Worm (Caenorhabditis elegans) whole organism, mixed stage, embryonic: ENCODE results near the gene R07E3.7.
A peak's percentile ranks its signal among the peaks of the same experiment; 100 is the strongest.

Experiments used
- M03D4.4 ChIP-seq: sonication (generic microtip); optimal IDR thresholded peaks from 2 replicates; lab custom pipeline; 2017; ENCODE audit warnings: mild to moderate bottlenecking, missing genetic modification characterization, missing compliant biosample characterization
- bed-3 ChIP-seq: fragments of 200-800 bp; sonication (Bioruptor generic); optimal IDR thresholded peaks from 3 replicates; lab custom pipeline; 2018; ENCODE audit warnings: mild to moderate bottlenecking, missing genetic modification characterization, moderate library complexity, missing compliant biosample characterization
- blmp-1 ChIP-seq: fragments of 150-350 bp; optimal IDR thresholded peaks from 2 replicates; lab custom pipeline; 2014; ENCODE audit warnings: missing biosample characterization, missing genetic modification characterization
- ceh-43 ChIP-seq: fragments of 200-800 bp; sonication (Bioruptor generic); optimal IDR thresholded peaks from 2 replicates; lab custom pipeline; 2018; ENCODE audit warnings: mild to moderate bottlenecking, missing genetic modification characterization, moderate library complexity, missing compliant biosample characterization
- ceh-83 ChIP-seq: fragments of 200-800 bp; sonication (Bioruptor generic); optimal IDR thresholded peaks from 2 replicates; lab custom pipeline; 2018; ENCODE audit warnings: mild to moderate bottlenecking, missing genetic modification characterization, missing compliant biosample characterization
- ces-1 ChIP-seq: fragments of 150-350 bp; optimal IDR thresholded peaks from 2 replicates; lab custom pipeline; 2014; ENCODE audit warnings: missing biosample characterization, missing genetic modification reagents, missing genetic modification characterization
- drap-1 ChIP-seq: fragments of 200-800 bp; sonication (Bioruptor generic); optimal IDR thresholded peaks from 3 replicates; lab custom pipeline; 2018; ENCODE audit warnings: mild to moderate bottlenecking, missing genetic modification characterization, missing compliant biosample characterization
- elt-1 ChIP-seq: sonication (generic microtip); optimal IDR thresholded peaks from 2 replicates; lab custom pipeline; 2017; ENCODE audit warnings: missing genetic modification characterization, mild to moderate bottlenecking, missing compliant biosample characterization, antibody characterized with exemption, moderate library complexity, borderline replicate concordance; ENCODE audit not compliant: insufficient read depth
- elt-3 ChIP-seq: fragments of 150-350 bp; optimal IDR thresholded peaks from 2 replicates; lab custom pipeline; 2014; ENCODE audit warnings: missing biosample characterization, missing genetic modification characterization
- flh-1 ChIP-seq: fragments of 200-800 bp; sonication (Bioruptor generic); optimal IDR thresholded peaks from 2 replicates; lab custom pipeline; 2018; ENCODE audit warnings: mild to moderate bottlenecking, missing genetic modification characterization, moderate library complexity, missing compliant biosample characterization
- ham-2 ChIP-seq: fragments of 200-800 bp; sonication (Bioruptor generic); optimal IDR thresholded peaks from 2 replicates; lab custom pipeline; 2018; ENCODE audit warnings: mild to moderate bottlenecking, missing genetic modification characterization, missing compliant biosample characterization
- hlh-1 ChIP-seq: fragments of 150-350 bp; optimal IDR thresholded peaks from 2 replicates; lab custom pipeline; 2014; ENCODE audit warnings: missing biosample characterization, missing genetic modification reagents, missing genetic modification characterization
- lin-32 ChIP-seq: fragments of 200-800 bp; sonication (Bioruptor generic); optimal IDR thresholded peaks from 2 replicates; lab custom pipeline; 2018; ENCODE audit warnings: mild to moderate bottlenecking, missing genetic modification characterization, missing compliant biosample characterization
- lsy-2 ChIP-seq: fragments of 150-350 bp; optimal IDR thresholded peaks from 2 replicates; lab custom pipeline; 2014; ENCODE audit warnings: missing biosample characterization, missing genetic modification characterization
- mab-5 ChIP-seq: fragments of 150-350 bp; optimal IDR thresholded peaks from 2 replicates; lab custom pipeline; 2014; ENCODE audit warnings: missing biosample characterization, missing genetic modification characterization
- mep-1 ChIP-seq: fragments of 150-350 bp; optimal IDR thresholded peaks from 2 replicates; lab custom pipeline; 2017; ENCODE audit warnings: missing biosample characterization, missing genetic modification reagents, missing genetic modification characterization, inconsistent platforms
- mls-2 ChIP-seq: sonication (generic microtip); optimal IDR thresholded peaks from 2 replicates; lab custom pipeline; 2016; ENCODE audit warnings: mild to moderate bottlenecking, missing genetic modification characterization, moderate library complexity, missing compliant biosample characterization
- nhr-12 ChIP-seq: fragments of 150-350 bp; optimal IDR thresholded peaks from 2 replicates; lab custom pipeline; 2014; ENCODE audit warnings: missing biosample characterization, missing genetic modification characterization
- nhr-2 ChIP-seq: fragments of 150-350 bp; optimal IDR thresholded peaks from 2 replicates; lab custom pipeline; 2014; ENCODE audit warnings: missing biosample characterization, missing genetic modification characterization
- nhr-237 ChIP-seq: fragments of 150-350 bp; optimal IDR thresholded peaks from 2 replicates; lab custom pipeline; 2014; ENCODE audit warnings: missing biosample characterization, missing genetic modification characterization
- nhr-28 ChIP-seq: fragments of 150-350 bp; optimal IDR thresholded peaks from 2 replicates; lab custom pipeline; 2014; ENCODE audit warnings: missing biosample characterization, missing genetic modification characterization
- nhr-76 ChIP-seq: sonication (generic microtip); optimal IDR thresholded peaks from 2 replicates; lab custom pipeline; 2017; ENCODE audit warnings: missing biosample characterization, missing genetic modification characterization
- pha-4 ChIP-seq: fragments of 150-350 bp; optimal IDR thresholded peaks from 2 replicates; lab custom pipeline; 2018; ENCODE audit warnings: missing biosample characterization, missing genetic modification reagents, missing genetic modification characterization
- sem-2 ChIP-seq: fragments of 200-800 bp; sonication (Bioruptor generic); optimal IDR thresholded peaks from 2 replicates; lab custom pipeline; 2018; ENCODE audit warnings: mild to moderate bottlenecking, missing genetic modification characterization, missing compliant biosample characterization
- snpc-4 ChIP-seq: fragments of 150-350 bp; optimal IDR thresholded peaks from 2 replicates; lab custom pipeline; 2014; ENCODE audit warnings: missing biosample characterization, missing genetic modification characterization
- tbx-8 ChIP-seq: fragments of 200-800 bp; sonication (Bioruptor generic); optimal IDR thresholded peaks from 2 replicates; lab custom pipeline; 2018; ENCODE audit warnings: mild to moderate bottlenecking, missing genetic modification characterization, moderate library complexity, missing compliant biosample characterization
- unc-120 ChIP-seq: sonication (generic microtip); optimal IDR thresholded peaks from 2 replicates; lab custom pipeline; 2017; ENCODE audit warnings: missing genetic modification characterization, missing compliant biosample characterization; ENCODE audit not compliant: poor library complexity, severe bottlenecking
- unc-39 ChIP-seq: fragments of 150-350 bp; optimal IDR thresholded peaks from 2 replicates; lab custom pipeline; 2014; ENCODE audit warnings: missing biosample characterization, missing genetic modification characterization
- unc-62 ChIP-seq: fragments of 150-350 bp; optimal IDR thresholded peaks from 2 replicates; lab custom pipeline; 2014; ENCODE audit warnings: missing biosample characterization, missing genetic modification reagents, missing genetic modification characterization
- zip-8 ChIP-seq: fragments of 150-350 bp; optimal IDR thresholded peaks from 2 replicates; lab custom pipeline; 2014; ENCODE audit warnings: missing biosample characterization, missing genetic modification characterization
- ztf-11 ChIP-seq: fragments of 150-350 bp; optimal IDR thresholded peaks from 2 replicates; lab custom pipeline; 2014; ENCODE audit warnings: missing biosample characterization, missing genetic modification characterization

The R07E3.7 gene

DNA sequence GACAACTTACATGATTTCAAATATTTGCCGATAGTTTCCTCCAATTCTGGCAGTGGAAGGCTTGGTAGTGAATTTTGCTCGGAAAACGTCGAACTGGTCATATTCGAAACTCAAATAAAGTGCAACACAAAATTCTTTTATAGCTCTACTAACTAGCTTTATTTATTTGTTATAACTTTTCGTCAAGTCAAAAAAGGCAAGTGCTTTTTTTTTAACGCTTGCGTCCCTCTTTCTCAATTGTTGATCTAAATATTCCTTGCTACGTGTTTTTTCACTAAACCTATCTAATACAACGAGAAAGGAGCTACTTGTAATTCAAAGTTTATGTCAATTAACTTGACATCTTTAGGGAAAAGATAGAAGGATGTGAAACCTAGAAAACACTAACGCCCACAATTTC lies 45.2 kb downstream of the R07E3.7 start, which contains the start of gene F41E7.6:
F41E7.6 (minus strand) TSS at position 101 of the 400 bp plus-strand sequence.
- TF ChIP-seq nhr-2 (no peak), ztf-11 (tag; lab: Kevin White, UChicago) (no peak), ceh-43 (GFP tag; lab: Kevin White, UChicago) (no peak), mab-5 (no peak), unc-120 (tag; lab: Kevin White, UChicago) (no peak), drap-1 (no peak), nhr-76 (no peak), ceh-83 (GFP tag; lab: Kevin White, UChicago) (no peak), lin-32 (no peak), nhr-28 (no peak), tbx-8 (GFP tag; lab: Kevin White, UChicago) (no peak), nhr-12 (tag; lab: Kevin White, UChicago) (no peak), nhr-237 (tag; lab: Kevin White, UChicago) (no peak), sem-2 (GFP tag; lab: Kevin White, UChicago) (no peak), mls-2 (tag; lab: Kevin White, UChicago) (no peak), lsy-2 (tag; lab: Kevin White, UChicago) (no peak), unc-39 (tag; lab: Kevin White, UChicago) (no peak), blmp-1 (tag; lab: Kevin White, UChicago) (no peak)
- TF ChIP-seq, all 35 proteins: peak for 0

- TF ChIP-seq unc-39 (tag; lab: Kevin White, UChicago) (no peak), ham-2 (GFP tag; lab: Kevin White, UChicago) (no peak), unc-62 (no peak), mep-1 (tag; lab: Kevin White, UChicago) (no peak), M03D4.4 (tag; lab: Kevin White, UChicago) (no peak), nhr-12 (tag; lab: Kevin White, UChicago) (no peak), ztf-11 (tag; lab: Kevin White, UChicago) (no peak), nhr-28 (no peak), pha-4 (no peak), zip-8 (tag; lab: Kevin White, UChicago) (no peak)
These were observed 48.1 kb downstream of the R07E3.7 start, which contains the start of gene F41E7.7 for ce11 chrX:10307495-10307894. TSS of gene F41E7.7 (plus strand) at chrX:10307795.

DNA sequence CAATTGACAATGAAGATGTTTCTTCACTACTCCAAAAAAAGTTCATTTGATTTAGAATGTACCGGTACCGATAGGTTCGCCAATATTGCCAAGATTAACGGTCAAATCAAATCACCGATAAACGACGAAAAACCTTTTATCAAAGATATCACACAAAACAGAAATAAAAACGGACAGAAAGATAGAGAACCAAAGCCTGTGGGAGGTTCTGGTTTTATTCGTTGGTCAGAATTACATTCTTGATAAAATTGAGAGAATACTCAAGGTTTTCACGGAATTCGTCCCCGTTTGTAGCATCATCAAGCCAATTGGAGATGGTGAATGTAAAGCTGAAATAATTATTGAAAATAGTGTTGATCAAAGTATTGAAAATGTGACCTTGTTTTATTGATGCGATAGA lies 48.6 kb downstream of the R07E3.7 start:
- TF ChIP-seq ztf-11 (tag; lab: Kevin White, UChicago) (no peak), ham-2 (GFP tag; lab: Kevin White, UChicago) (no peak), bed-3 (no peak), nhr-28 (no peak), ces-1 (GFP tag; lab: Kevin White, UChicago) (no peak), mep-1 (tag; lab: Kevin White, UChicago) (no peak), lin-32 (no peak), mls-2 (tag; lab: Kevin White, UChicago) (no peak), pha-4 (no peak), elt-3 (tag; lab: Kevin White, UChicago) (no peak), nhr-12 (tag; lab: Kevin White, UChicago) (no peak), lsy-2 (tag; lab: Kevin White, UChicago) (no peak), zip-8 (tag; lab: Kevin White, UChicago) (no peak), M03D4.4 (tag; lab: Kevin White, UChicago) (no peak), nhr-76 (no peak), snpc-4 (no peak), nhr-237 (tag; lab: Kevin White, UChicago) (no peak), hlh-1 (tag; lab: Kevin White, UChicago) (no peak), tbx-8 (GFP tag; lab: Kevin White, UChicago) (no peak), drap-1 (no peak)

DNA sequence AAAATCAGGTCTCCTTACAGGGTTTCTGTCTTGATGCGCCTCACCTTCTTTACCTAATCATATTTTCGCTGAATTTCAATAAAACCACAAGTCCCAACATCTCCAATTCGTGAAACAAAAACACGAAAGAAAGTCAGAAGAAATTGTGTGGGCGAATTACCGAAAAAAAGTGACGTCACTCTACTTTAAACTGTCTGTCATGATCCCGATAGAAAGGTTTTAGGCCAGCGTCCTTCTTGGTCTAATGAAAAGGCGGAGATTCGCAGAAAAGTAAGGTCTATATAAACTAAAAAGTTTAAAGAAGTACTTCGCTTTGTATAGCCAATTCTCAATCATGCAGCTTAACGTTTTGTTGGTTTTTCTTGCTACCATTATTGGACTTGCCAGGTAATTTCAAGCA lies 49.3 kb downstream of the R07E3.7 start, which contains the start of gene cnc-8:
cnc-8 (plus strand) TSS at position 307 of the 400 bp plus-strand sequence.
- no peak for TF ChIP-seq unc-39 (tag; lab: Kevin White, UChicago)
- no peak for TF ChIP-seq unc-62
- no peak for TF ChIP-seq ces-1 (GFP tag; lab: Kevin White, UChicago)
- TF ChIP-seq ham-2 (GFP tag; lab: Kevin White, UChicago): no peak
- no peak for TF ChIP-seq zip-8 (tag; lab: Kevin White, UChicago)
- TF ChIP-seq, all 35 proteins: peak for 0

DNA sequence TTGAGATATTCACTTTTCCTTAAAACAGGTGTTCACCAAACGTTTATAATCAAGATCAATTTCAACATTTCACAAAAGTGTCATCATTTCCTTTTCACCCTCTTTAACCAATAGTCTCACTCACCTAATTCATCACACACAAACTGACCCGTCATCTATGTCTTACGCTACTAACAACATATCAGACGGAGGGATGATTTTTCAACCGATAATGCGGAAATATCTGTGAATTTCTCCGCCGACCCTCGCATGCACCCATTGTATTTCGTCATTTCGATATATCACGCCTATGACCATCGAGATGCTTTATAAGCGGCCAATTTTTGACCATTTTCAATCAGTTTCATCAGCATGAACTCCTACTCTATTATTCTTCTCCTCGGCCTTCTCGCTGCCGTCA lies 51.4 kb downstream of the R07E3.7 start, which contains the start of gene fipr-21:
fipr-21 (plus strand) TSS at position 352 of the 400 bp plus-strand sequence.
- TF ChIP-seq nhr-28 (no peak), snpc-4 (no peak), unc-62 (peak; percentile 8), elt-1 (tag; lab: Kevin White, UChicago) (peak; percentile 57), nhr-12 (tag; lab: Kevin White, UChicago) (no peak), ceh-83 (GFP tag; lab: Kevin White, UChicago) (no peak), flh-1 (no peak), lin-32 (no peak)
